Worm (Caenorhabditis elegans) whole organism, midembryonic: ENCODE measurements around the gene C14A4.12.

ENCODE experiments used
- cog-1 ChIP-seq: sonication (generic microtip); optimal IDR thresholded peaks from 2 replicates; lab custom pipeline; 2016; ENCODE audit warnings: missing genetic modification characterization, missing compliant biosample characterization
- flt-1 ChIP-seq: fragments of 200-800 bp; sonication (Bioruptor generic); IDR thresholded peaks from 2 replicates; pipeline ENCODE4 v1.3.6; 2022; ENCODE audit warnings: missing genetic modification characterization, missing compliant biosample characterization
- med-1 ChIP-seq: sonication (generic microtip); optimal IDR thresholded peaks from 2 replicates; lab custom pipeline; 2017; ENCODE audit warnings: missing genetic modification characterization, mild to moderate bottlenecking, missing compliant biosample characterization, antibody characterized with exemption, missing genetic modification reagents; ENCODE audit not compliant: insufficient read depth
- ref-1 ChIP-seq: fragments of 200-800 bp; sonication (Bioruptor generic); conservative IDR thresholded peaks from 2 replicates; pipeline ENCODE4 v1.3.6; 2022; ENCODE audit warnings: missing genetic modification reagents, missing genetic modification characterization, missing compliant biosample characterization
- ztf-23 ChIP-seq: fragments of 200-800 bp; sonication (Bioruptor generic); IDR thresholded peaks from 2 replicates; pipeline ENCODE4 v1.3.6; 2022; ENCODE audit warnings: missing genetic modification reagents, missing genetic modification characterization, missing compliant biosample characterization
- ztf-29 ChIP-seq: fragments of 200-800 bp; sonication (Bioruptor generic); IDR thresholded peaks from 2 replicates; pipeline ENCODE4 v1.3.6; 2022; ENCODE audit warnings: missing genetic modification reagents, missing genetic modification characterization, missing compliant biosample characterization

DNA sequence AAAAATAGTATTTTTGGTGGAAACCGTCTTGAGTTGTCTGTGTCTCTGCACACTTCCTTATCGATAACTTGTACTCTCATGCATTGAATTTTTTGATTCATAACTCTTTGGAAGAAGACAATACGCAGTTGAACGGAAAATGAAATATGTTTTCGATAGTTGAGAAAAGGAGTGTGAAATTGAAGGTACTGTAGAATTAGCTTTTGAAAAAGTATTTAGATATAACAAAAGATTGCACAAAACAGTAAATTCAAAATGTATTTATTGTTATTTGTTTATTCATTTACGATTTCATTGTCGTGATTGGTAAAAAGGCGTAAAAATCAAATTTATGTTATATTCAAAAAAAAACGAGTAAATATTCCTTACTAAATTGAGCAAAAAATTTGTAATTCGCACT lies 16.4 kb upstream of the C14A4.12 start, which contains the start of gene C14A4.7:
- TF ChIP-seq flt-1 (GFP tag; lab: Robert Waterston, UW) (no peak), ref-1 (GFP tag; lab: Robert Waterston, UW) (no peak), med-1 (GFP tag; lab: Kevin White, UChicago) (no peak), ztf-29 (GFP tag; lab: Robert Waterston, UW) (no peak), cog-1 (tag; lab: Kevin White, UChicago) (no peak), ztf-23 (GFP tag; lab: Robert Waterston, UW) (no peak)
